Worm (Caenorhabditis elegans): Measurements from ENCODE around the gene ctf-4.

ctf-4 gene

DNA sequence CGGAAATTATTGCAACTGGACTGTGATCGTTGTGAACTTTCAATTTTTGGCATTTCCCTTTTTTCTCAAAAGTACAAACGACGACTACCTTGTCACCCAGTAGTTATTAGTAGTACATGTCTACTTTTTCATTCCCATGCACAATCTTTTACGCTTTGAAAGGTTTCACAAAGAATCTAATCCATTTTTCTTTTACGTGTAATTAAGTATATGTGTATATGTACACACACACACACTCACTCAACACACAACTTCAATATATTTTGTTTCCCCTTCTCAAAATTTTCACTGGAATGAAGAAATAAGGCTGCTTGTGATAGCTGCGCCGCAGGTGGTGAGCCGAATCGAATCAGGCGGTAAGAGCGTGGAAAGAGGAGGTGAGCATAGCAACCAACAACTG is 40.6 kb downstream of the ctf-4 start, which contains the start of gene F58B4.6:
F58B4.6 (plus strand) TSS at position 301 of the 400 bp plus-strand sequence.
- TF ChIP-seq lsy-2 (tag; optimal IDR thresholded peaks at IDR 0.05) (no peak), daf-8 (GFP tag; IDR thresholded peaks at IDR 0.05) (no peak), Y48G9A.11 (GFP tag; IDR thresholded peaks at IDR 0.05) (no peak), cey-2 (tag; optimal IDR thresholded peaks at IDR 0.05; ENCODE audit: borderline replicate concordance, insufficient read depth) (no peak), pha-4 (GFP tag; IDR thresholded peaks at IDR 0.05) (no peak), pha-4 (tag; optimal IDR thresholded peaks at IDR 0.05) (no peak), set-16 (GFP tag; IDR thresholded peaks at IDR 0.05) (no peak), daf-16 (GFP tag; optimal IDR thresholded peaks at IDR 0.05) (no peak), daf-16 (tag; optimal IDR thresholded peaks at IDR 0.05) (no peak), hlh-30 (tag; optimal IDR thresholded peaks at IDR 0.05; ENCODE audit: insufficient read depth) (no peak), ceh-28 (tag; optimal IDR thresholded peaks at IDR 0.05) (no peak), jun-1 (tag; optimal IDR thresholded peaks at IDR 0.05) (no peak), ces-1 (GFP tag; optimal IDR thresholded peaks at IDR 0.05) (no peak), zfp-2 (tag; optimal IDR thresholded peaks at IDR 0.05) (no peak), Y75B8A.6 (GFP tag; IDR thresholded peaks at IDR 0.05) (no peak), daf-19 (GFP tag; conservative IDR thresholded peaks at IDR 0.05) (no peak), egl-43 (GFP tag; IDR thresholded peaks at IDR 0.05) (no peak), pqm-1 (tag; optimal IDR thresholded peaks at IDR 0.05) (no peak), lin-29 (GFP tag; IDR thresholded peaks at IDR 0.05) (no peak), lin-1 (GFP tag; IDR thresholded peaks at IDR 0.05) (no peak), ama-1 (optimal IDR thresholded peaks at IDR 0.05) (no peak), nhr-42 (GFP tag; IDR thresholded peaks at IDR 0.05) (no peak)

DNA sequence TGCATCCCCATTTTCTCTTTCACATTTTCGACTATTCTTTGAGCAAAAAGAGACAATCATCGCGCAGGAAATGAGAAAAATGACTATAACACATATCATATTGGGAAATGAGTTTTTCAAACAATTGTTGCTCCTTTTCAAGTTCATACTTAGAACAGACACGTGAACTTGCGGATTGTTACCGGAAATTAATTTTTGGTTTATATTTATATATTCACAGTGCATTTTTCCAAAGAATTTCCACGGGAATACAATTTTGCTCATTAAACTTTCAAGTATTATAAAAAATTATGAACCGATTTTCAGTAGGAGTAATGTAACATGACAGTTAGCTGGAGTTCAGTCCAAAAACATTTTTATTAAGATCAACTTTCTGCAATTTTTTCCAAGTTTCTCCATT is 42.1 kb downstream of the ctf-4 start, which contains the start of gene F58B4.7:
F58B4.7 (minus strand) TSS at position 101 of the 400 bp plus-strand sequence.
- TF ChIP-seq arid-1 (GFP tag; conservative IDR thresholded peaks at IDR 0.05) (no peak), hlh-30 (tag; optimal IDR thresholded peaks at IDR 0.05; ENCODE audit: insufficient read depth) (no peak), aly-2 (tag; optimal IDR thresholded peaks at IDR 0.05) (no peak), F26F4.8 (GFP tag; conservative IDR thresholded peaks at IDR 0.05) (no peak), aha-1 (tag) (peak; percentile 12), unc-62 (GFP tag; optimal IDR thresholded peaks at IDR 0.05 in 1 of 2) (no peak), unc-62 (tag; optimal IDR thresholded peaks at IDR 0.05) (no peak), duxl-1 (tag; optimal IDR thresholded peaks at IDR 0.05; ENCODE audit: poor library complexity) (no peak), hif-1 (tag; optimal IDR thresholded peaks at IDR 0.05) (no peak), nhr-28 (tag; optimal IDR thresholded peaks at IDR 0.05) (no peak)

DNA sequence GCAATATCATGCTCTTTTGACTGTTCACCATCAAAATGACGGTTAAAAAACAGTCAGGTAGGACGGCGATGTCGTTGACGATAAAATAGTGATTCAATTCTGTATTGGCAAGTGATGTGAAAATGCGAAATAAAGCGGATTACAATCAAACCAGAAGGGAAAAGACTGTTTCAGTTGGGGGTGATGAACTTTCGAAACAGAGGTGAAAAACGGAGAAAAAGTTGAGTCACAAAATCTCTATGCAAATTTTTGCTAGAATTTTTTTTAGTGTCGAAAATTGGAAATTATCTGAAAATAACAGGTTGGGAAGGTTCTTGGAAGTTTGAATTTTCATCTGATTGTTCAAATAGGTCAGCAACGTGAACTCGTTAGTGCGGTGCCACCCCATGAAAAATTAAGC is 43.6 kb downstream of the ctf-4 start, which contains the start of gene nas-31:
nas-31 (minus strand) TSS at position 101 of the 400 bp plus-strand sequence.
- TF ChIP-seq unc-62 (GFP tag; optimal IDR thresholded peaks at IDR 0.05 in 1 of 2) (peak in 1 of 2 experiments; percentile 58), unc-62 (tag; optimal IDR thresholded peaks at IDR 0.05) (no peak), php-3 (GFP tag; IDR thresholded peaks at IDR 0.05) (no peak), aha-1 (tag) (peak; percentile 36)

DNA sequence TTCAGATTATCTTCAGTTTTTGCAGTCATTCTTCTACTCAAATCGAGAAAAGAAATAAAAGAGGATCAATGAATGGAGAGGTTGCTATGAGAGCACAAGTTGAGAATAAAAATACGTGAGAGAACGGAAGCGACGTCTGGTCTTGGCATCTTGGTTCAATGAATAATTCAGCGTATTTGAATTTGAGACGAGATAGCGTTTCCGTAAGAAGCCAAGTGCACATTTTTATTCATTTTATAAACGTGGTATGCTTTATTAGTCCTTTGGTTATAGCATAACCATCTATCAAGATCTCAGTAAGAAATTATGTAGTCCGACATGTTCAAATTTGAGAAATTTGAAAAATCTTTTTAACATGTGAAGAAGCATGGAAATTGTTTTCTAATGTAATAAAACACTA is 47.0 kb downstream of the ctf-4 start, which contains the start of gene F58B4.2:
F58B4.2 (minus strand) TSS at position 101 of the 400 bp plus-strand sequence.
- TF ChIP-seq lin-1 (GFP tag; IDR thresholded peaks at IDR 0.05): no peak
- TF ChIP-seq ceh-28 (tag; optimal IDR thresholded peaks at IDR 0.05): no peak
- no peak for TF ChIP-seq ces-1 (GFP tag; optimal IDR thresholded peaks at IDR 0.05)

DNA sequence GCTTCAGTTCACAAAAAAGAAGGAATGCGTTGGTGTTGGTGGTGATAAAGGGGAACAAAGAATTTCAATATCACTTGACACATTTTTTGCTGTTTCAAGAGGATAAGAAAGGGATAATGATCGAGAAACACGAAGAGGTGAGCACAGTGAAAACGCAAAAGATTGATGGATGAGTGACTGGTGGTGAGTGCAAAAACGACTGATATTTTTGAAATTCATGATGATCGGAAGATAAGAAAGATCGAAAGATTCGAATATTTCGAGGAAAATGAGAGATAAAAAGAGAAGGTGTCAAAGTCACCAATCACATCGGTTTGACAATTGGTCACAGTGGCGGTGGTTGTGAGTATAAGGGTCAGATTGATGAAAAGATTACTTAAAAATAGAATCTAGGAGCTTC is 49.4 kb downstream of the ctf-4 start:
- TF ChIP-seq Y75B8A.6 (GFP tag; IDR thresholded peaks at IDR 0.05) (no peak), nhr-42 (GFP tag; IDR thresholded peaks at IDR 0.05) (no peak), nhr-111 (GFP tag; optimal IDR thresholded peaks at IDR 0.05) (no peak)

Data from whole organism, L4 larva.